Fruit fly (Drosophila melanogaster) S2 (cell line): ENCODE measurements around the gene Ldh.

ENCODE experiments used
- CG8478 ChIP-seq: fragments of >200 bp; optimal IDR thresholded peaks from 2 replicates; lab custom pipeline; 2018
- CTCF ChIP-seq, 2 experiments: fragments of >200 bp; optimal IDR thresholded peaks; 2 replicates each; lab custom pipeline; 2018

DNA sequence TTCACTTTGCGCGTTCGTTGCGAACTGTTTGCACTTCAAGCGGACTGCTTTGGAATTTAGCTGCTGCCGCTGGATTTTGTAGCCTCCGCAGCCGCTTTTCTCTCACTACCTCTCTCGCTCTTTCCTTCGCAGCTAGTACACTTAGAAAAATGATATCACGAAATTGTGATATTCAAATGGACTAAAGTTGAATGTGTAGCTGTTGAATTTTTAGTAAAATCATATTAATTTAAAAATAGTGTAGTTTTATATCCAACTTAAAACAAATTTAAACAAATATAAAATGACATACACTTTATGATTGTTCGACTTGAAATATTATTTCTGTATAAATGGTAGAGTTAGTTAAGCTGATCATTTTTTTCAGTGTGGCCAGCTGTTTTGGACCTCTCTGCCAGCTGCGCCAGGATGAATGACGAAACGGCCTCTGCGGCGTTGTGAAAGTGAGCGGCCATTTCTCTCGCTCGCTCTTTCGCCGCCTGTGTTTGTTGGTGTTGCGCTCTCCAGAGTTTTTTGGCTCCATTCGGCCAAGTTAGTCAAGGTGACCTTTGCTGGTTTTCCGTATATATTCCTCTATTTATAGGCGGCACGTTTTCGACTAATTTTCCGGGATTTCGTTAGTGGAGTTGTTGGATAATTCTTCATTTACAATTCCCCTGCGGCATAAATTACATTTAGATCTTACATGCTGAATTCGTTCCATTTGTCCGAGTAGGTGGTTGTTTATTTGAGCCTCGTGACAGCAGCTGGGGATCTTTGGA lies at the start of gene Ldh:
- TF ChIP-seq CG8478 (lab: Kevin White, UChicago) = no peak
- TF ChIP-seq CTCF (optimal IDR thresholded peaks at IDR 0.05; lab: Kevin White, UChicago) = no peak
